Fruit fly (Drosophila melanogaster): ENCODE data around the gene CG3528.

DNA sequence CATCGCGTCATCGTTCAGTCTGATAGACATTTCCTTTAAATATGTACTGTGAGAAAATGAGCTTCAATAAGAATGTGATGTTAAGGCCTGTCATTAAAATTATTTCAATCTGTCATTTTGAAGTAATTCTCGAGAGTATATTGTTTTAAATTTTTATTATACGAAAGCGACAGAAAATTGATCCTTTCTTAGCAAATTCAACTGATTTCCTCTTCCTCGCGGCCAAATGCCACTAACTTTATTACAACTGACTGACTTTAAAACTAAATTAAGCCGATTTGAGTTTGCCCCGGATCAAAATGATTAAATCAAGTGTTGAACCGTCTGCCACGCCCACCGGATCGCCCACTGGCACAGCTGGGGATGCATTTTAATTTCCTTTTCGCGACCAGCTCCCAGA is 34.9 kb upstream of the CG3528 start, which contains the start of gene CG3515:
- TF ChIP-seq pan (optimal IDR thresholded peaks at IDR 0.05) (no peak), CG8478 (optimal IDR thresholded peaks at IDR 0.05) (no peak), usp (GFP tag; optimal IDR thresholded peaks at IDR 0.05) (no peak), Dll (optimal IDR thresholded peaks at IDR 0.05) (no peak), EcR (GFP tag; optimal IDR thresholded peaks at IDR 0.05) (no peak)

All from whole organism.